Fruit fly (Drosophila melanogaster) whole organism: ENCODE measurements around the gene CG8312.

Experiments used
- Dll ChIP-seq: fragments of >200 bp; optimal IDR thresholded peaks from 2 replicates; lab custom pipeline; 2017
- pan ChIP-seq: fragments of >200 bp; optimal IDR thresholded peaks from 2 replicates; lab custom pipeline; 2017
- psq ChIP-seq: fragments of >200 bp; optimal IDR thresholded peaks from 2 replicates; lab custom pipeline; 2017
- usp ChIP-seq: fragments of >200 bp; optimal IDR thresholded peaks from 2 replicates; lab custom pipeline; 2017; ENCODE audit warnings: missing biosample characterization, missing genetic modification characterization, mixed read lengths

- TF ChIP-seq usp (GFP tag; lab: Kevin White, UChicago) (no peak), Dll (lab: Kevin White, UChicago) (no peak), psq (lab: Kevin White, UChicago) (no peak), pan (no peak)
Observed at dm6 chr3R:9630633-9631095, 39.6 kb downstream of the CG8312 start, which contains the start of gene Calr.
